Fruit fly (Drosophila melanogaster): ENCODE data around the gene CG6766.

Gene CG6766

dm6 chr2L:12011682-12012655, 28.5 kb downstream of the CG6766 start (continued):
- TF ChIP-seq CG16779 (tag; optimal IDR thresholded peaks at IDR 0.05) (peak; percentile 53), Eip75B (GFP tag; optimal IDR thresholded peaks at IDR 0.05) (peak; percentile 90), Hr4 (GFP tag; optimal IDR thresholded peaks at IDR 0.05) (peak; percentile 57), fd59A (GFP tag; optimal IDR thresholded peaks at IDR 0.05) (peak; percentile 41), fkh (GFP tag; optimal IDR thresholded peaks at IDR 0.05) (peak; percentile 85), CG8119 (GFP tag; IDR thresholded peaks at IDR 0.05) (no peak), topi (GFP tag; optimal IDR thresholded peaks at IDR 0.05) (peak; percentile 80), CG15336 (GFP tag; IDR thresholded peaks at IDR 0.05) (no peak), achi (GFP tag; optimal IDR thresholded peaks at IDR 0.05) (peak; percentile 36), Smox (GFP tag; optimal IDR thresholded peaks at IDR 0.05) (peak; percentile 73), Sox102F (GFP tag; optimal IDR thresholded peaks at IDR 0.05) (peak; percentile 83), Ets96B (tag; optimal IDR thresholded peaks at IDR 0.05) (peak; percentile 54), acj6 (GFP tag; optimal IDR thresholded peaks at IDR 0.05) (peak; percentile 22), CG6792 (GFP tag; optimal IDR thresholded peaks at IDR 0.05) (peak; percentile 73), net (GFP tag; optimal IDR thresholded peaks at IDR 0.05) (peak; percentile 89), Sox14 (GFP tag; optimal IDR thresholded peaks at IDR 0.05) (peak; percentile 71), Hr38 (GFP tag; optimal IDR thresholded peaks at IDR 0.05) (no peak), CG4318 (GFP tag; optimal IDR thresholded peaks at IDR 0.05) (no peak), CG1621 (tag; optimal IDR thresholded peaks at IDR 0.05) (peak; percentile 82)

- TF ChIP-seq Ets96B (tag; optimal IDR thresholded peaks at IDR 0.05) (peak; percentile 93), CG4318 (GFP tag; optimal IDR thresholded peaks at IDR 0.05) (peak; percentile 87), Eip75B (GFP tag; optimal IDR thresholded peaks at IDR 0.05) (peak; percentile 84), dac (GFP tag; optimal IDR thresholded peaks at IDR 0.05) (peak; percentile 78), Lpt (GFP tag; optimal IDR thresholded peaks at IDR 0.05) (peak; percentile 74), Met (GFP tag; optimal IDR thresholded peaks at IDR 0.05) (peak; percentile 91), pdm3 (GFP tag; optimal IDR thresholded peaks at IDR 0.05) (peak; percentile 89), Sox15 (GFP tag; optimal IDR thresholded peaks at IDR 0.05) (peak; percentile 86), fd85E (GFP tag; optimal IDR thresholded peaks at IDR 0.05) (peak; percentile 42), Blimp-1 (GFP tag; optimal IDR thresholded peaks at IDR 0.05) (peak; percentile 79), CG3919 (GFP tag; optimal IDR thresholded peaks at IDR 0.05) (peak; percentile 90), CG11902 (GFP tag; optimal IDR thresholded peaks at IDR 0.05) (peak; percentile 87), CG8632 (GFP tag; optimal IDR thresholded peaks at IDR 0.05) (peak; percentile 92), CG32006 (GFP tag; optimal IDR thresholded peaks at IDR 0.05) (peak; percentile 93), Hr39 (GFP tag; optimal IDR thresholded peaks at IDR 0.05) (peak; percentile 80), Hr4 (GFP tag; optimal IDR thresholded peaks at IDR 0.05) (peak; percentile 93), Smox (GFP tag; optimal IDR thresholded peaks at IDR 0.05) (peak; percentile 90), vri (GFP tag; optimal IDR thresholded peaks at IDR 0.05) (no peak), CG6854 (GFP tag; optimal IDR thresholded peaks at IDR 0.05) (peak; percentile 86), CG15336 (GFP tag; IDR thresholded peaks at IDR 0.05) (no peak), cyc (GFP tag; optimal IDR thresholded peaks at IDR 0.05) (peak; percentile 84), Sox14 (GFP tag; optimal IDR thresholded peaks at IDR 0.05) (peak; percentile 90), eg (GFP tag; IDR thresholded peaks at IDR 0.05) (no peak), CG9139 (GFP tag; optimal IDR thresholded peaks at IDR 0.05) (peak; percentile 79), CG31627 (GFP tag; optimal IDR thresholded peaks at IDR 0.05) (peak; percentile 88), CG10669 (GFP tag; optimal IDR thresholded peaks at IDR 0.05) (peak; percentile 93), CG8119 (GFP tag; IDR thresholded peaks at IDR 0.05) (no peak), achi (GFP tag; optimal IDR thresholded peaks at IDR 0.05) (peak; percentile 91), CG6792 (GFP tag; optimal IDR thresholded peaks at IDR 0.05) (peak; percentile 87), svp (GFP tag) (peak; percentile 93), OdsH (GFP tag; optimal IDR thresholded peaks at IDR 0.05) (peak; percentile 91), Eip78C (GFP tag) (peak; percentile 97), CG6808 (GFP tag; optimal IDR thresholded peaks at IDR 0.05) (peak; percentile 96), spab (GFP tag; optimal IDR thresholded peaks at IDR 0.05) (peak; percentile 90), CG6163 (GFP tag; IDR thresholded peaks at IDR 0.05) (no peak), ss (GFP tag; optimal IDR thresholded peaks at IDR 0.05) (peak; percentile 88 to 94)
Observed at dm6 chr2L:12010877-12011666, 29.4 kb downstream of the CG6766 start.
